Fruit fly (Drosophila melanogaster): Measurements from ENCODE around the gene Sol1.

Sol1 gene

dm6 chr3R:12425510-12426309 is 39.7 kb downstream of the Sol1 start, which contains the start of gene Pp1-87B:
Gene Pp1-87B, minus strand, starts transcription at chr3R:12425917.
- TF ChIP-seq Nf-YB (GFP tag; optimal IDR thresholded peaks at IDR 0.05) (peak; percentile 13), Optix (GFP tag; IDR thresholded peaks at IDR 0.05) (no peak), nmo (GFP tag; optimal IDR thresholded peaks at IDR 0.05) (peak; percentile 72), CG4424 (GFP tag; optimal IDR thresholded peaks at IDR 0.05) (peak; percentile 8), CG17361 (GFP tag; IDR thresholded peaks at IDR 0.05) (peak; percentile 80), Bdp1 (GFP tag; optimal IDR thresholded peaks at IDR 0.05) (no peak), CG7786 (GFP tag; optimal IDR thresholded peaks at IDR 0.05) (peak; percentile 2), Nf-YC (tag; optimal IDR thresholded peaks at IDR 0.05) (peak; percentile 46), CG5953 (GFP tag; IDR thresholded peaks at IDR 0.05) (no peak), Dbx (GFP tag; IDR thresholded peaks at IDR 0.05) (no peak), Atf3 (GFP tag; optimal IDR thresholded peaks at IDR 0.05) (no peak), CG10209 (GFP tag; optimal IDR thresholded peaks at IDR 0.05) (peak; percentile 18), Ravus (GFP tag; IDR thresholded peaks at IDR 0.05) (no peak), pros (GFP tag; optimal IDR thresholded peaks at IDR 0.05) (no peak), CG6813 (GFP tag; optimal IDR thresholded peaks at IDR 0.05) (no peak), CG9215 (GFP tag; IDR thresholded peaks at IDR 0.05) (0 out of 2 replicates have a peak, but pooled peaks have one; percentile 13), Ets65A (GFP tag) (peak; percentile 89), dpn (GFP tag; optimal IDR thresholded peaks at IDR 0.05) (peak in 1 of 2 experiments; percentile 11), MESR4 (GFP tag; optimal IDR thresholded peaks at IDR 0.05) (peak; percentile 98), zen2 (GFP tag; IDR thresholded peaks at IDR 0.05; ENCODE audit: partially characterized antibody) (no peak), trem (tag; optimal IDR thresholded peaks at IDR 0.05) (peak; percentile 28), maf-S (GFP tag; optimal IDR thresholded peaks at IDR 0.05) (no peak), CG1647 (GFP tag; optimal IDR thresholded peaks at IDR 0.05) (no peak), Xbp1 (GFP tag; optimal IDR thresholded peaks at IDR 0.05) (peak; percentile 4), gt (GFP tag; IDR thresholded peaks at IDR 0.05) (no peak), sug (tag; optimal IDR thresholded peaks at IDR 0.05) (peak; percentile 55), trh (GFP tag; optimal IDR thresholded peaks at IDR 0.05) (no peak), CG6175 (GFP tag; IDR thresholded peaks at IDR 0.05) (no peak), Ssrp (tag; optimal IDR thresholded peaks at IDR 0.05) (no peak), Trl (optimal IDR thresholded peaks at IDR 0.05) (no peak), Trl (GFP tag; optimal IDR thresholded peaks at IDR 0.05) (peak; percentile 7), CG15073 (GFP tag; optimal IDR thresholded peaks at IDR 0.05) (no peak), CG7556 (GFP tag; optimal IDR thresholded peaks at IDR 0.05) (no peak), odd (GFP tag; optimal IDR thresholded peaks at IDR 0.05) (no peak), Chrac-16 (GFP tag; optimal IDR thresholded peaks at IDR 0.05) (no peak), twi (tag; optimal IDR thresholded peaks at IDR 0.05) (peak; percentile 28), CG10959 (GFP tag; IDR thresholded peaks at IDR 0.05) (no peak), Dfd (GFP tag; optimal IDR thresholded peaks at IDR 0.05) (peak in 1 of 2 experiments; percentile 30), Pdp1 (GFP tag; optimal IDR thresholded peaks at IDR 0.05) (peak in 1 of 2 experiments; percentile 73), bcd (GFP tag; optimal IDR thresholded peaks at IDR 0.05) (peak; percentile 15), CG10321 (GFP tag; IDR thresholded peaks at IDR 0.05) (peak; percentile 91), amos (GFP tag; IDR thresholded peaks at IDR 0.05; ENCODE audit: partially characterized antibody) (peak; percentile 25; the same call in 1 of the 2 replicates), CkIIα-i1 (GFP tag; IDR thresholded peaks at IDR 0.05) (no peak), CG2712 (tag; optimal IDR thresholded peaks at IDR 0.05) (peak; percentile 10), otp (GFP tag; IDR thresholded peaks at IDR 0.05) (no peak), her (GFP tag; optimal IDR thresholded peaks at IDR 0.05) (no peak), CG2199 (GFP tag; IDR thresholded peaks at IDR 0.05) (no peak), CG30403 (GFP tag; optimal IDR thresholded peaks at IDR 0.05) (peak; percentile 39), mld (GFP tag; IDR thresholded peaks at IDR 0.05; ENCODE audit: partially characterized antibody) (no peak), aop (GFP tag; IDR thresholded peaks at IDR 0.05) (no peak), CG8478 (optimal IDR thresholded peaks at IDR 0.05) (peak; percentile 97)

Data from whole organism, embryonic.